Worm (Caenorhabditis elegans) whole organism, early embryonic: ENCODE data around the gene dod-6.
"Not testable (repeated sequence)": the region's sequence is repeated elsewhere in the genome, so short reads cannot be mapped to it uniquely, and the experiment has no call there.

Source experiments
- B0310.2 ChIP-seq: sonication (generic microtip); optimal IDR thresholded peaks from 2 replicates; lab custom pipeline; 2016; ENCODE audit warnings: mild to moderate bottlenecking, missing genetic modification characterization, missing compliant biosample characterization
- F13C5.2 ChIP-seq: sonication (generic microtip); optimal IDR thresholded peaks from 2 replicates; lab custom pipeline; 2017; ENCODE audit warnings: mild to moderate bottlenecking, missing genetic modification characterization, inconsistent platforms, missing compliant biosample characterization
- aly-1 ChIP-seq: sonication (generic microtip); optimal IDR thresholded peaks from 2 replicates; lab custom pipeline; 2016; ENCODE audit warnings: missing genetic modification characterization, missing compliant biosample characterization
- ama-1 ChIP-seq: fragments of 150-350 bp; optimal IDR thresholded peaks from 2 replicates; lab custom pipeline; 2014
- ceh-13 ChIP-seq: fragments of 200-800 bp; sonication (Bioruptor generic); optimal IDR thresholded peaks from 2 replicates; lab custom pipeline; 2018; ENCODE audit warnings: mild to moderate bottlenecking, missing genetic modification characterization, missing compliant biosample characterization
- ceh-36 ChIP-seq: sonication (generic microtip); optimal IDR thresholded peaks from 2 replicates; lab custom pipeline; 2016; ENCODE audit warnings: missing genetic modification characterization, inconsistent platforms, missing compliant biosample characterization
- ets-7 ChIP-seq: sonication (generic microtip); optimal IDR thresholded peaks from 2 replicates; lab custom pipeline; 2016; ENCODE audit warnings: missing genotype, missing genetic modification characterization, missing compliant biosample characterization
- flt-1 ChIP-seq: fragments of 200-800 bp; sonication (Bioruptor generic); IDR thresholded peaks from 2 replicates; pipeline ENCODE4 v1.3.6; 2022; ENCODE audit warnings: missing genetic modification characterization, missing compliant biosample characterization
- hmbx-1 ChIP-seq: sonication (generic microtip); optimal IDR thresholded peaks from 2 replicates; lab custom pipeline; 2016; ENCODE audit warnings: mild to moderate bottlenecking, missing genetic modification characterization, missing compliant biosample characterization
- hmg-4 ChIP-seq: fragments of 200-800 bp; sonication (Bioruptor generic); optimal IDR thresholded peaks from 2 replicates; lab custom pipeline; 2018; ENCODE audit warnings: mild to moderate bottlenecking, missing genetic modification characterization, missing compliant biosample characterization
- hnd-1 ChIP-seq: sonication (generic microtip); optimal IDR thresholded peaks from 2 replicates; lab custom pipeline; 2016; ENCODE audit warnings: missing genetic modification characterization, missing compliant biosample characterization
- pes-1 ChIP-seq: fragments of 200-800 bp; sonication (Bioruptor generic); IDR thresholded peaks from 2 replicates; pipeline ENCODE4 v1.3.6; 2022; ENCODE audit warnings: missing genetic modification reagents, missing genetic modification characterization, missing compliant biosample characterization
- scrt-1 ChIP-seq: fragments of 200-800 bp; sonication (Bioruptor generic); IDR thresholded peaks from 2 replicates; pipeline ENCODE4 v1.3.6; 2022; ENCODE audit warnings: missing genetic modification characterization, missing compliant biosample characterization
- sea-1 ChIP-seq: fragments of 200-800 bp; sonication (Bioruptor generic); conservative IDR thresholded peaks from 2 replicates; pipeline ENCODE4 v1.3.6; 2022; ENCODE audit warnings: missing genetic modification characterization, missing compliant biosample characterization
- tbx-11 ChIP-seq: fragments of 200-800 bp; sonication (Bioruptor generic); IDR thresholded peaks from 2 replicates; pipeline ENCODE4 v1.3.6; 2022; ENCODE audit warnings: missing genetic modification characterization, missing compliant biosample characterization
- tbx-37 ChIP-seq: fragments of 200-800 bp; sonication (Bioruptor generic); conservative IDR thresholded peaks from 2 replicates; pipeline ENCODE4 v1.3.6; 2022; ENCODE audit warnings: missing genetic modification reagents, missing genetic modification characterization, missing compliant biosample characterization
- tra-4 ChIP-seq: sonication (generic microtip); optimal IDR thresholded peaks from 2 replicates; lab custom pipeline; 2017; ENCODE audit warnings: missing genetic modification characterization, missing compliant biosample characterization

The dod-6 gene

DNA sequence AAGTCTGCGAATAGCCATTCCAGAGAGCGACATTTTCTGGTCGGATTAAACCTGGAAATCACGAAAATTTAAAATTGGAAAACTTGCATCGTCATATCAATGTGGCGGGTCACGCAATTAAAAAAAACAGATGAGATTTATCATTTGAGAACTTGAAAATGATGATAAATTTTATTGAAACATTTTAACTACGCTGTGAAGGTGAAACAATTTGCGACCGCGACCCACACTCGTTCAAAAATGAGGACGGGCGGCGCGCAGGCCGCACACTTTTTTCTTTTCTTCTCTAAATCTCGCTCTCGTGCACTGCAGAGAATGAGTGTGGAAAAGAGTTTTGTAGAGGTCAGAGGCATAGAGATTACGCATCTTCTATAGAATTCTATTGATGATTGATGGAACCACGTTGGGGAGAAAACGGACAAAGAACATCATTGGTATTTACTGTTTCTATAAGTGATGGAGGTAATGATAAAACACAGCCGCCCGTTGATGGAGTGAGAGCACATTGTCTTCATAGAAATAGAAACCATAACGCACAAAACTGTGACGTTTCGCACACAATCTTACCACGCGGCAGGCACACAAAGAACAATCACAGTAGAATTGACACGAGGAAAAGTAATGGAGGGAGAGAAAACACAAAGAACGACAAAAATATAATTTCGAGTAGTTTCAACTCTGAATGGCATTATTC, 19.2 kb downstream of the dod-6 start, which contains the start of gene cts-1:
TSS of gene cts-1 (minus strand) at position 51 of the 694 bp plus-strand sequence.
- no peak for TF ChIP-seq sea-1 (GFP tag; lab: Robert Waterston, UW)
- TF ChIP-seq aly-1 (tag; lab: Kevin White, UChicago): peak; percentile 28

DNA sequence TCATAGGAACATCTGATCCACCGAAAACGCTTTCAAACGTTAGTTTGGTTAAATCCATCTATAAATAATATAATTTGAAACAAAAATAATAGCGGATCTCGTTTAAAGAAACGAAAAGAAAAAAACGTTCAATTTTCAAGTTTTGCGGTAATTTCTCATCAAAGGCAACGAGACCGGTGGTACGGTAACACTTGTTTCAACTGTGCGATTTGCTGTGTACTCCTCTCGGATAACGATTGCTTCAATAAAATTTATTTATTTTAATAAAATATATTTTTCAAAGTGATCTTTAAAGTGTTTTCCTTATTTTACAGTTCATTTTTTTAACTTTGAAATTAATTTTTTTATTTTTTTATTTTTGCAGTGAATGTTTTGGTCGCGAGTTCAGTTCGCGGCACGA, 21.1 kb downstream of the dod-6 start, which contains the start of the genes rde-4 and cox-14:
TSS of gene rde-4 (minus strand) at position 60 of the 400 bp plus-strand sequence.
TSS of gene cox-14 (plus strand) at position 356 of the 400 bp plus-strand sequence.
- TF ChIP-seq hmbx-1 (tag; lab: Kevin White, UChicago) (no peak), B0310.2 (tag; lab: Kevin White, UChicago) (no peak), flt-1 (GFP tag; lab: Robert Waterston, UW) (no peak), sea-1 (GFP tag; lab: Robert Waterston, UW) (no peak), aly-1 (tag; lab: Kevin White, UChicago) (no peak), tbx-37 (GFP tag; lab: Robert Waterston, UW) (no peak), ets-7 (tag; lab: Kevin White, UChicago) (no peak), tbx-11 (no peak)

DNA sequence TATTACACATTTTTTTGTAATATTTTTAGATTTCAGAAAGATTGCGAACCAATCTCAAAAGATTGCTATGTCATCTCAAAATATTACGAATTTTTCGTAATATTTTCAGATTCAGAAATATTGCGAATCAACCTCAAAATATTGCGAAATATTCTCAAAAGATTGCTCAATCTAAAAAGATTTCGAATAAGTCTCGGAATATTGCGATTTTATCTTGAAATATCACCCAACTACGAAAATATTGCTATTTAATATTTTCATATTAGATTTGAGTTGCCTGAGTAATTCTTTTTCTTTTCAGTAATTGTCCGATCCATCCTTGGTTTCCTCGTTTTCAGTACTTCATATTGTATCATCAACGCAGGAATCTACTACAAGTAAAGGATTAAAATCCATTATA, 24.3 kb downstream of the dod-6 start, which contains the start of gene Y70G10A.4:
TSS of gene Y70G10A.4 (plus strand) at position 301 of the 400 bp plus-strand sequence.
- not testable (repeated sequence) for TF ChIP-seq tbx-37 (GFP tag; lab: Robert Waterston, UW); hmbx-1 (tag; lab: Kevin White, UChicago); pes-1 (GFP tag; lab: Robert Waterston, UW)

- TF ChIP-seq ama-1 (lab: Kevin White, UChicago) (no peak), tbx-37 (GFP tag; lab: Robert Waterston, UW) (no peak), sea-1 (GFP tag; lab: Robert Waterston, UW) (no peak), ceh-36 (no peak), hmbx-1 (tag; lab: Kevin White, UChicago) (no peak), F13C5.2 (tag; lab: Kevin White, UChicago) (no peak), hnd-1 (tag; lab: Kevin White, UChicago) (no peak), tra-4 (tag; lab: Kevin White, UChicago) (no peak), tbx-11 (no peak), flt-1 (GFP tag; lab: Robert Waterston, UW) (no peak), aly-1 (tag; lab: Kevin White, UChicago) (no peak), ceh-13 (GFP tag; lab: Kevin White, UChicago) (no peak), pes-1 (GFP tag; lab: Robert Waterston, UW) (no peak), scrt-1 (GFP tag; lab: Robert Waterston, UW) (no peak)
Measured at ce11 chrIII:10231641-10232040, 34.1 kb downstream of the dod-6 start.

- TF ChIP-seq ceh-36 (no peak), pes-1 (GFP tag; lab: Robert Waterston, UW) (no peak), tbx-11 (no peak), hmg-4 (GFP tag; lab: Kevin White, UChicago) (no peak), tbx-37 (GFP tag; lab: Robert Waterston, UW) (no peak), hmbx-1 (tag; lab: Kevin White, UChicago) (no peak), aly-1 (tag; lab: Kevin White, UChicago) (no peak), B0310.2 (tag; lab: Kevin White, UChicago) (no peak), ama-1 (lab: Kevin White, UChicago) (no peak), hnd-1 (tag; lab: Kevin White, UChicago) (no peak), flt-1 (GFP tag; lab: Robert Waterston, UW) (no peak), F13C5.2 (tag; lab: Kevin White, UChicago) (no peak), tra-4 (tag; lab: Kevin White, UChicago) (no peak), ets-7 (tag; lab: Kevin White, UChicago) (no peak), ceh-13 (GFP tag; lab: Kevin White, UChicago) (no peak), sea-1 (GFP tag; lab: Robert Waterston, UW) (no peak), scrt-1 (GFP tag; lab: Robert Waterston, UW) (no peak)
Measured at ce11 chrIII:10233979-10234378, 36.5 kb downstream of the dod-6 start, which contains the start of gene paml-1. paml-1 (minus strand) TSS chrIII:10234079.

ce11 chrIII:10236291-10236871, 38.9 kb downstream of the dod-6 start:
- no peak for TF ChIP-seq ceh-36
- no peak for TF ChIP-seq hmbx-1 (tag; lab: Kevin White, UChicago)

- TF ChIP-seq F13C5.2 (tag; lab: Kevin White, UChicago) (no peak), pes-1 (GFP tag; lab: Robert Waterston, UW) (no peak), ceh-36 (no peak), tbx-11 (no peak), B0310.2 (tag; lab: Kevin White, UChicago) (no peak), flt-1 (GFP tag; lab: Robert Waterston, UW) (no peak), tra-4 (tag; lab: Kevin White, UChicago) (no peak), hnd-1 (tag; lab: Kevin White, UChicago) (no peak), ama-1 (lab: Kevin White, UChicago) (no peak), ets-7 (tag; lab: Kevin White, UChicago) (no peak)
Measured at ce11 chrIII:10238448-10239154, 41.1 kb downstream of the dod-6 start, which contains the start of gene Y70G10A.3. Y70G10A.3 (plus strand) TSS chrIII:10239104.
